Worm (Caenorhabditis elegans) whole organism, L4/young adult: Measurements from ENCODE around the gene tmc-2.

Source experiments
- W03F9.2 ChIP-seq: fragments of 150-350 bp; optimal IDR thresholded peaks from 2 replicates; lab custom pipeline; 2014; ENCODE audit warnings: missing biosample characterization, missing genetic modification characterization
- dao-5 ChIP-seq: sonication (generic microtip); optimal IDR thresholded peaks from 2 replicates; lab custom pipeline; 2016; ENCODE audit warnings: missing genotype, missing genetic modification characterization, moderate library complexity, missing compliant biosample characterization
- him-1 ChIP-seq: sonication (generic microtip); optimal IDR thresholded peaks from 2 replicates; lab custom pipeline; 2016; ENCODE audit warnings: missing genotype, missing genetic modification reagents, missing genetic modification characterization, missing compliant biosample characterization

The tmc-2 gene

DNA sequence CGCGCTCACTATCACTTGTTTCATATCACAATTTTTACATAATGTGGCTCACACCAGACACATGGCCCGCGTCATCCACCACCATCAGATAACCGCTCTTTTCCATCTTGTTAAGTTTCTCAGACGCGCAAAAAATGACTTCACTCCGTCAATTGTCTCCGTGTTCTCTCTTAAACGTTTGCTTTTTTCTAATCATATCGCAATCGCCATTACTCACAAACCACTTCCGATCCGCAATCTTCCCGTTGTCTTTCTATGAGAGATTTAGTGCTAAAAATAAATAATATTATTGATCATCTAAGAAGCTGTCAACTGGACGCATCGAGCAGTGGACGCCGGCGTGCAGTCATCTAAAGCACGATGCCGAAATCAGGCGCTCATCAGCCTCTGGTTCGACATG lies at the start of gene tmc-2:
TSS of gene tmc-2 (plus strand) at position 301 of the 400 bp plus-strand sequence.
- no peak for TF ChIP-seq him-1 (tag; lab: Kevin White, UChicago)
- TF ChIP-seq dao-5 (tag; lab: Kevin White, UChicago): no peak
- TF ChIP-seq W03F9.2 (tag; lab: Kevin White, UChicago): no peak

DNA sequence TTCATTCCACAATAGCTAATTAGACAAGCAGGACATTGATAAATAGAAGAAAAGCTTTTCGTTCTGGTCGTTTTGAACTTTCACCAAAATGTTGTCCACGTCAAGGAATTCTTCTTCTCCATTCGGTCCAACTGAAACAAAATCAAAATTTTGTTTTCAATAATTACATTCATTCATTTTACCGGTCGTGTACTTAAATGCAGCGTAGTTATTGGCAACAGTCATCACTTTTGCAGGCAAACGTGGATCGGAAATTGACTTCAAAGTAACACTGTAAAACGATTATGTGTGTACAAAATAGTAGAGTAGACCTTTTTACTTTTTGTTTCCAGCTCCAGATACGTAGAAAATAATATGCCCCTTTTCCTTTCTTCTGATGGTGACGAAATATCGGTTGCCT lies 47.5 kb upstream of the tmc-2 start:
- TF ChIP-seq dao-5 (tag; lab: Kevin White, UChicago) (no peak), W03F9.2 (tag; lab: Kevin White, UChicago) (no peak)

DNA sequence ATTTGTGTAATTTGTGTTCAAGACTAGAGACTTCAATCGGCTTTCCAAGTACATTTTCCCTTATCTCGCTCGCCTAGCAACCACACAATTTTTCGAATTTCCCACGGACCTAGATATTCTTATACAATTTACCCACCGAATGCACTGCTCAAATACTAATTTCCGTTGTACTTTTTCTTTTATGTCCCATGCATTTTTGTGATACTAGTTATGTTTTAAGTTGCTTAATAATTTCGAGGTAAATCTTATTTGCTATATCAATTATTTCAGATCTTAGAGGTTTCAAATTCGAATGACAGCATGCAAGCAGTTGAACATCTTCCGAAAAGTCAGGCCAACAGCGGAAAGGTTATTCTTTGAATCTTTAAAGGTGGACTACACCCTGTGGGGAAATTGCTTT lies 44.0 kb upstream of the tmc-2 start, which contains the start of gene F18G5.1:
TSS of gene F18G5.1 (plus strand) at position 301 of the 400 bp plus-strand sequence.
- TF ChIP-seq him-1 (tag; lab: Kevin White, UChicago): no peak

DNA sequence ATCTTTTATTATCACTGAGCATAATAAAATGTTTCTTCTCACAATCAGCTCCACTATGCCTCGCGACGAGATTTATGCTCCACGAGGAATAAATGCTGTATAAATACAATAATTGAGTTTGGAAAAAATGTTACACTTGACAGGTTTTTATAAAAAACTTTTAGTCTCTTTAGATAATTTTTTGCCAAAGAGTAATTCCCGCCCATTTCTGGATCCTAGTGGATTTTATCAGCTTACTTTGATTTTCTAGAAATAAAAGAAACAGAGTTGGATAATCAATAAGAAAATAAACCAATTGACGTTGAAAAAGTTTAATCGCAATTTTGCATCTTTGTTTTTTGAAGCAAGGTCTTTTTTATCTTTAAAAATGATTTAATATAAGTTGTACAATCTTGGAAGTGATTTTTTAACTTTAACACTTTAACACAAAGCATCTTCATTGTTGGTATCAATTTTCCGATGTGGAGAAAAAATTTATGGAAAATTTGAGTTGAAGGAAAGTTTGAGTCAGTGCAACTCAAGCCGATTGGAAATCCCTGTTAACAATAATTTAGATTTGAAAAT lies 41.8 kb upstream of the tmc-2 start:
- no peak for TF ChIP-seq W03F9.2 (tag; lab: Kevin White, UChicago)
- TF ChIP-seq him-1 (tag; lab: Kevin White, UChicago): no peak
- no peak for TF ChIP-seq dao-5 (tag; lab: Kevin White, UChicago)

DNA sequence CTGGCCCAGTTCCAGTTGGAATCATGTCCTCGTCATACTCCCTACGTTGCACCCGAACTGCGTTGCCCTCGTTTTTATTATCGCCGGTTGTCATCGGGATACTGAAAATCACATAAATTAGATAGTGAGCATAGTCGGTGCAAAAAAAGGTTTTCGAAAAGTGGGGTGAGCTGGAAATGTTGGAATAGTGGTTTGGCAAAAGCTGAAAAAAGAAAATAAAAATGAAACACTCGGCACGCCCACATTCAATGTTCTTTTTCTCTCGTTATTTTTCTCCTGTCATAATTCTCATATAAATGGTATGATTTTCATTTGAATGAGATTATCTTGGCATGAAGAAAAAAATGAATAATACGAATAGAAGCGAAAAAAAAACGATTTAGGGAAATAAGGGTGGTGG lies 39.3 kb upstream of the tmc-2 start, which contains the start of gene F18G5.6:
TSS of gene F18G5.6 (minus strand) at position 101 of the 400 bp plus-strand sequence.
- TF ChIP-seq him-1 (tag; lab: Kevin White, UChicago) (no peak), dao-5 (tag; lab: Kevin White, UChicago) (no peak), W03F9.2 (tag; lab: Kevin White, UChicago) (no peak)

DNA sequence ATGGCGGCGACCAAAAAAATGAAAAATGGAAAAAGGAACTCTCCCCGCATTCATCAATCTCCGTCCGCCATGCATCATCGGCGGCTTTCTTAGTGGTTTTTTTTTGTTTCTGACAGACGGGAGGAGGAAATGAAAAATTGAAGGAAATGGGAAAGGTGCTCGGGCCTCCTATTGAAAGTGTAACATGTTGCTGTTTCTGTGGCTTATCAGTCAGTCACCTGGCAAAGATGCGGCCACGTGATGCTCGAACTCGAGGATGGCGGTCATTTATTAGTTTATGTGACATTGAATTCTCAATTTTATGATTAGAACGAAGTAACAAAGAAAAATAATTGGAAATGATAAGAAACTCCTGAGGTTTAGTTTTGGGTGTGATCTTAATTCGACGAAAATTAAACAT lies 38.9 kb upstream of the tmc-2 start:
- TF ChIP-seq W03F9.2 (tag; lab: Kevin White, UChicago) (no peak), dao-5 (tag; lab: Kevin White, UChicago) (no peak)

DNA sequence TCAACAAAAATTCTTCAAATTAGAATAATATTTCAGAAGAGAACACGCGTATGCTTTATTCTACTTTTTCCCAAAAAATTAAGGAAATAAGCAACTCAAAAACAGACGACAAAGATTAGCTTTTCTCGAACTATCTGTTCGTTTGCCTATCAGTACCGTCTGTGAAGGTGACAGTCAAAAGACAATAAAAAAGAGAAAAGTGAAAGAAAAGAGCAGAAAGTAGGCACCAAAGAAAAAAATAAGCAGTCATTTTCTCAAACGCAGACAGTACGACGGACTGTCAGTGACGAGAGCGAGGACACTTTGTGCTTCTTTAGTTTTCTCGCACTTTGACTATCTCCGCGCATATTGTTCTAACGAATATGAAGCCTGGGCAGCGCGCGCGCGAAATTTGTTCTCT lies 37.0 kb upstream of the tmc-2 start:
- TF ChIP-seq W03F9.2 (tag; lab: Kevin White, UChicago) (no peak), him-1 (tag; lab: Kevin White, UChicago) (no peak), dao-5 (tag; lab: Kevin White, UChicago) (no peak)

DNA sequence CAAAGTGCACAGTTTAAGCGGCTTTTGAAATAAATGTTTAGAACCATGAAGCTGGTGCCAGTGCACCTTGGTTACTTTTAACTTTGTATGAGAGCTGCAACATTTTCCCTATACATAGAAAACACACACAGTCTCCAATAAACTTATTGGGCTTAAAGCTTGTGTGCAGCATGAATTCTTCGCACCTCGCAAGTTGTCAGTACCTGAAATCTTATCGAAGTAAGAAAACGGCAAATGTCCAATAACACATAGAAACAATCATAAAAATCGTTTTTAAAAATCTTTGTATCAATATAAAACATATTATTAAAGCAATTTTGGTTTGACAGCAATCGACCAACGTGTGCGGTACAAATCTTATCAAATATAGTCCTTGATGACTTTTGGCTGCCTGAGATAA lies 35.1 kb upstream of the tmc-2 start:
- no peak for TF ChIP-seq him-1 (tag; lab: Kevin White, UChicago)
- no peak for TF ChIP-seq W03F9.2 (tag; lab: Kevin White, UChicago)
- TF ChIP-seq dao-5 (tag; lab: Kevin White, UChicago): no peak

DNA sequence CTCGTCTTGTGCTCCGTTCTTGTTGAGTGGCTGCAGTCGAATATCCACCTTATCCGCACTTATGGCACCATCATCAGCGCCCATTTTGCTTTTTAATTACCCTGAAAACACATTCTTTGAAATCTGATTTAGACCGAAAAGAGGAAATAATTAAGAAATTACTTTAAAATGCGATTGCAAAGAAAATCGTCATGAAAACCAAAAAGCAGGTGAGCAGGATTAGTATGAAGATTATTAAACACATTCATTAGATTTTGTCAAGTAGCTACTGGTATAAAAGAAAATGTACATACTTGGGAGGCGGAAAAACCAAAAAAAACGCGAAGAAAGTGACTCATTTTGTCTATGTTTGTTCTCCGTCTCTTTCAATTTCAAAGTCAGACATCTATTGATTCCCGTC lies 32.8 kb upstream of the tmc-2 start, which contains the start of gene B0416.5:
TSS of gene B0416.5 (minus strand) at position 101 of the 400 bp plus-strand sequence.
- TF ChIP-seq him-1 (tag; lab: Kevin White, UChicago) (no peak), W03F9.2 (tag; lab: Kevin White, UChicago) (no peak), dao-5 (tag; lab: Kevin White, UChicago) (no peak)

DNA sequence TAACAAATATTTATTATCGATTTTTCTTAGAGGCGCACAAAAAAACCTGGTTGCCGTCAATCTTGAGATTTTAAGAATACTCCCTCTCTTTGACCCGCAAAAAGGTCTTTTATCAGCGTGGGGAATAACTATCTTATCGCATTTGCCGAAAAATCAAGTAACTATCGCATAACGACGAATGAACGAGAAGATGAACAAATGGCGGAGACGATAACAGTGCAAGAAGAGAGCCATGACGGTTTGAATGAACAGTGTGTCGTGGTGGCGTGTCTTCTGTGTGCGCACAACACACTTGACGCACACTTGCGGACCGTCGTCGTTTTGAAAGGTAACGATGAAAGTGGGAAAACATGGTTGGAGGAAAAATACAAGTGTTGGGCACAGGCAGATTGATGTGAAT lies 31.6 kb upstream of the tmc-2 start:
- TF ChIP-seq dao-5 (tag; lab: Kevin White, UChicago) (no peak), W03F9.2 (tag; lab: Kevin White, UChicago) (no peak), him-1 (tag; lab: Kevin White, UChicago) (no peak)

DNA sequence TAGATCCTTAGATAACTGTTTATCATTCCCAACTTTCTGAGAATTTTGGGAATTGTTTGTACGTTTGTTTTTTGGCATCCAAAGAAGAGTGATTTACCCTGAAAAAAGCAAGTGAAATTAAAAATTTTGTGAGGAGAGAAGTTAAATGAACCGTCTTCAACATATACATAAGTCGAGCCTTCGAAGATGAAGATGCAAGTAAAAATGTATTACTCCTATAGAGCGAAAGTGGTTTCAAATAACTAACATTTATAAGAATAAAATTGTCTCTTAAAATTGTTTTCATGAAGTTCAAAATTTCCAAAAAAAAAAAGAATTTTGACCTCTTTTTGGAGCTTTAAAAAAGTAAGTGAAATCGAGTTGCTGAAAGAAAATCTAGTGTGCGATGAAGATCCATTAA lies 28.9 kb upstream of the tmc-2 start, which contains the start of gene B0416.10:
TSS of gene B0416.10 (minus strand) at position 101 of the 400 bp plus-strand sequence.
- TF ChIP-seq dao-5 (tag; lab: Kevin White, UChicago): no peak
- TF ChIP-seq W03F9.2 (tag; lab: Kevin White, UChicago): no peak
- no peak for TF ChIP-seq him-1 (tag; lab: Kevin White, UChicago)

DNA sequence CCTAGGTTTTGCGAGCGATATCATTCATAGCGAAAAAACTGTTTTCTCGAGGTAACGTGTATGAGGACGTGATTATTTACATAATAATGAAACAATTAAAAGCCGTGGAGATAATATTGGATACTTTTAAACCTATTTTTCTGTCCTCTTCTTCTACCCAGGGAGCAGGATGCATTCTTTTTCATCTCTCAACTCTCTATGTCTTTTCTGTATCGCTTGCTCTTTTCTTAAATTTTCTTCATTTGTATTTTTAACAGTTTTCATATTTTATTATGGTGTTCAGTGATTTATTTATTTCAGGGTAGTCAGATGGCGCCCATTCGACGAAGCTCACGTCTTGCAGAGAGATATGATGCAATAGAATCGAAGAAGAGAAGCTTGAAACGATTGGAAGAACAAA lies 24.9 kb upstream of the tmc-2 start, which contains the start of gene B0416.4:
TSS of gene B0416.4 (plus strand) at position 301 of the 400 bp plus-strand sequence.
- TF ChIP-seq W03F9.2 (tag; lab: Kevin White, UChicago) (no peak), dao-5 (tag; lab: Kevin White, UChicago) (no peak), him-1 (tag; lab: Kevin White, UChicago) (no peak)

DNA sequence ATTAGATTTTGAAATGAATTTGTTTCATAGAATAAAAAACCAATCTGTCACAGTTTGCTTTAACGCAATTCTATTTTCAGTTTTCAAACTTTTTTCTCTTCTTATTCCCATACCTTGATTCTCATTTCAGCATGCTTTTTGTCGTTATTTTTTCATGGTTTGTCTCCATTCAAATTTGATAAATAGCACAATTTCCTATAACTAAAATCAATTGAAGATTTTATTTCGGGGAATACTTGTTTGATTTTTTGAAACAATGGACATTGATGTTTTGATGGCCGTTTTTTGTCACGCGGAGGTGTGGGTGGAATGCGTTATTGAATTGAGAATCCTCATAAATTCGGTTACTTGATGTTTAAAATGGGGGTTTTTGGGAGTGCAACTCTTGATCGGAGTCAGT lies 20.5 kb upstream of the tmc-2 start, which contains the start of gene B0416.11:
TSS of gene B0416.11 (minus strand) at position 101 of the 400 bp plus-strand sequence.
- TF ChIP-seq him-1 (tag; lab: Kevin White, UChicago): no peak
- no peak for TF ChIP-seq dao-5 (tag; lab: Kevin White, UChicago)
- no peak for TF ChIP-seq W03F9.2 (tag; lab: Kevin White, UChicago)

DNA sequence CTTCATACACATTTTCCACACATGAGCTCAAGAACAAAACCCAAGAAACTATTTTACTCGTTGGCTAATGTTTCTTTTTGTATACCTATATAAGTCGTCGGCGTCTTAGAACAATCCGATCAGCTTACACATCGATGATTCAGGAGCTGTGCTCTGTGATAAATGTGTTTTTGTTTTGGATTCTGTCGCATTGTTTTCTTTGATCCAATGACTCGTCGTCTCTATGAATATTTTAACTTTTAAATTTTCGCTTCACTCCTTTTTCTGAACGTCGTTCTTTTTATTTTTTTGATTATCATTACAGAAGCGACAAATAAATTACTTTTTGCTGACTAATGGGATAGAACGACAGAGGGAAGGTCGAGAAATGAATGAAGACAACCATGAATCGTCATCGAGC lies 12.2 kb upstream of the tmc-2 start, which contains the start of gene B0416.3:
TSS of gene B0416.3 (plus strand) at position 301 of the 400 bp plus-strand sequence.
- TF ChIP-seq dao-5 (tag; lab: Kevin White, UChicago) (no peak), him-1 (tag; lab: Kevin White, UChicago) (no peak), W03F9.2 (tag; lab: Kevin White, UChicago) (no peak)
